Fruit fly (Drosophila melanogaster) whole organism, embryonic: ENCODE data around the gene CG7506.

Experiments used
- Ada2b ChIP-seq: fragments of 200-800 bp; sonication (Bioruptor generic); IDR thresholded peaks from 2 replicates; pipeline ENCODE4 v1.3.6; 2022; ENCODE audit warnings: missing biosample characterization, missing genetic modification characterization
- Adf1 ChIP-seq: fragments of 200-800 bp; sonication (Bioruptor generic); IDR thresholded peaks from 2 replicates; pipeline ENCODE4 v1.3.6; 2022; ENCODE audit warnings: missing biosample characterization, missing genetic modification characterization
- Bteb2 ChIP-seq: fragments of 200-800 bp; sonication (Bioruptor generic); optimal IDR thresholded peaks from 2 replicates; lab custom pipeline; 2016; ENCODE audit warnings: missing biosample characterization, missing genetic modification characterization
- CG10147 ChIP-seq: fragments of 200-800 bp; sonication (Bioruptor generic); optimal IDR thresholded peaks from 2 replicates; lab custom pipeline; 2019; ENCODE audit warnings: missing biosample characterization, mild to moderate bottlenecking, missing genetic modification characterization, moderate library complexity
- CG10321 ChIP-seq: fragments of 200-800 bp; sonication (Bioruptor generic); IDR thresholded peaks from 2 replicates; pipeline ENCODE4 v1.3.6; 2022; ENCODE audit warnings: missing biosample characterization, missing genetic modification characterization
- CG12155 ChIP-seq: fragments of 200-800 bp; sonication (Bioruptor generic); optimal IDR thresholded peaks from 3 replicates; lab custom pipeline; 2016; ENCODE audit warnings: missing biosample characterization, missing genetic modification characterization
- CG12299 ChIP-seq: fragments of 200-800 bp; sonication (Bioruptor generic); optimal IDR thresholded peaks from 2 replicates; lab custom pipeline; 2018; ENCODE audit warnings: missing biosample characterization, mild to moderate bottlenecking, missing genetic modification characterization
- CG13624 ChIP-seq: fragments of 200-800 bp; sonication (Bioruptor generic); optimal IDR thresholded peaks from 2 replicates; lab custom pipeline; 2016; ENCODE audit warnings: missing biosample characterization, missing genetic modification characterization
- CG15011 ChIP-seq: fragments of 200-800 bp; sonication (Bioruptor generic); optimal IDR thresholded peaks from 3 replicates; lab custom pipeline; 2018; ENCODE audit warnings: missing biosample characterization, mild to moderate bottlenecking, missing genetic modification characterization
- CG1602 ChIP-seq: fragments of 200-800 bp; sonication (Bioruptor generic); optimal IDR thresholded peaks from 3 replicates; lab custom pipeline; 2016; ENCODE audit warnings: missing biosample characterization, missing genetic modification characterization
- CG1603 ChIP-seq: fragments of 200-800 bp; sonication (Bioruptor generic); optimal IDR thresholded peaks from 2 replicates; lab custom pipeline; 2019; ENCODE audit warnings: missing biosample characterization, mild to moderate bottlenecking, missing genetic modification characterization, moderate library complexity
- CG16815 ChIP-seq: fragments of 200-800 bp; sonication (Bioruptor generic); optimal IDR thresholded peaks from 3 replicates; lab custom pipeline; 2017; ENCODE audit warnings: missing biosample characterization, mild to moderate bottlenecking, missing genetic modification characterization
- CG16863 ChIP-seq: fragments of 200-800 bp; sonication (Bioruptor generic); optimal IDR thresholded peaks from 3 replicates; lab custom pipeline; 2016; ENCODE audit warnings: missing biosample characterization, missing genetic modification characterization
- CG17328 ChIP-seq: fragments of 200-800 bp; sonication (Bioruptor generic); IDR thresholded peaks from 2 replicates; pipeline ENCODE4 v1.3.6; 2022; ENCODE audit warnings: missing biosample characterization, missing genetic modification characterization
- CG3281 ChIP-seq: fragments of 200-800 bp; sonication (Bioruptor generic); optimal IDR thresholded peaks from 3 replicates; lab custom pipeline; 2017; ENCODE audit warnings: missing biosample characterization, mild to moderate bottlenecking, missing genetic modification characterization
- CG3726 ChIP-seq: fragments of 200-800 bp; sonication (Bioruptor generic); IDR thresholded peaks from 3 replicates; pipeline ENCODE4, ENCODE4 v1.3.6; 2022; ENCODE audit warnings: missing biosample characterization, missing genetic modification characterization
- CG4730 ChIP-seq: fragments of 200-800 bp; sonication (Bioruptor generic); IDR thresholded peaks from 2 replicates; pipeline ENCODE4 v1.3.6; 2022; ENCODE audit warnings: missing biosample characterization, missing genetic modification characterization
- CG5245 ChIP-seq: fragments of 200-800 bp; sonication (Bioruptor generic); optimal IDR thresholded peaks from 3 replicates; lab custom pipeline; 2016; ENCODE audit warnings: missing biosample characterization, missing genetic modification characterization
- CG6791 ChIP-seq: fragments of 200-800 bp; sonication (Bioruptor generic); IDR thresholded peaks from 3 replicates; pipeline ENCODE4 v1.3.6; 2022; ENCODE audit warnings: missing biosample characterization, missing genetic modification characterization; ENCODE audit not compliant: partially characterized antibody
- CG8281 ChIP-seq: fragments of 200-800 bp; sonication (Bioruptor generic); optimal IDR thresholded peaks from 2 replicates; lab custom pipeline; 2018; ENCODE audit warnings: missing biosample characterization, mild to moderate bottlenecking, missing genetic modification characterization, moderate library complexity
- CG9609 ChIP-seq: fragments of 200-800 bp; sonication (Bioruptor generic); optimal IDR thresholded peaks from 3 replicates; lab custom pipeline; 2016; ENCODE audit warnings: missing biosample characterization, missing genetic modification characterization
- CkIIα-i1 ChIP-seq: fragments of 200-800 bp; sonication (Bioruptor generic); IDR thresholded peaks from 2 replicates; pipeline ENCODE4 v1.3.6; 2022; ENCODE audit warnings: missing biosample characterization, missing genetic modification characterization
- E2f1 ChIP-seq: fragments of 200-800 bp; sonication (Bioruptor generic); IDR thresholded peaks from 2 replicates; pipeline ENCODE4 v1.3.6; 2022; ENCODE audit warnings: missing biosample characterization, missing genetic modification characterization
- E2f2 ChIP-seq: fragments of 200-800 bp; sonication (Bioruptor generic); IDR thresholded peaks from 2 replicates; pipeline ENCODE4 v1.3.6; 2022; ENCODE audit warnings: missing biosample characterization, missing genetic modification characterization
- Ets65A ChIP-seq: fragments of 200-800 bp; sonication (Bioruptor generic); peaks from one replicate; lab custom pipeline; 2016; ENCODE audit warnings: missing biosample characterization, missing genetic modification characterization
- Hr51 ChIP-seq, 2 experiments: fragments of 200-800 bp; sonication (Bioruptor generic); optimal IDR thresholded peaks; 2 replicates in 1 of 2; 3 replicates in 1 of 2; lab custom pipeline; 2016 to 2018; ENCODE audit warnings: missing biosample characterization in 2 of 2, missing genetic modification characterization in 2 of 2, mild to moderate bottlenecking in 1 of 2, moderate library complexity in 1 of 2
- Kr ChIP-seq: fragments of 200-800 bp; sonication (Bioruptor generic); optimal IDR thresholded peaks from 2 replicates; lab custom pipeline; 2017; ENCODE audit warnings: missing biosample characterization, mild to moderate bottlenecking, missing genetic modification characterization
- MTF-1 ChIP-seq: fragments of 200-800 bp; sonication (Bioruptor generic); optimal IDR thresholded peaks from 2 replicates; lab custom pipeline; 2018; ENCODE audit warnings: missing biosample characterization, mild to moderate bottlenecking, missing genetic modification characterization, borderline replicate concordance
- Meics ChIP-seq: fragments of 200-800 bp; sonication (Bioruptor generic); optimal IDR thresholded peaks from 2 replicates; lab custom pipeline; 2017; ENCODE audit warnings: missing biosample characterization, mild to moderate bottlenecking, missing genetic modification characterization
- Mrtf ChIP-seq: fragments of 200-800 bp; sonication (Bioruptor generic); IDR thresholded peaks from 3 replicates; pipeline ENCODE4 v1.3.6; 2022; ENCODE audit warnings: missing biosample characterization, missing genetic modification characterization
- NK7.1 ChIP-seq: fragments of 200-800 bp; sonication (Bioruptor generic); optimal IDR thresholded peaks from 3 replicates; lab custom pipeline; 2016; ENCODE audit warnings: missing biosample characterization, missing genetic modification characterization
- Ssrp ChIP-seq: fragments of 200-800 bp; sonication (Bioruptor generic); optimal IDR thresholded peaks from 2 replicates; lab custom pipeline; 2018; ENCODE audit warnings: missing biosample characterization, mild to moderate bottlenecking, missing genetic modification characterization, moderate library complexity
- abd-A ChIP-seq: fragments of 200-800 bp; sonication (Bioruptor generic); optimal IDR thresholded peaks from 3 replicates; lab custom pipeline; 2019; ENCODE audit warnings: missing biosample characterization, mild to moderate bottlenecking, missing genetic modification characterization, moderate library complexity
- amos ChIP-seq: fragments of 200-800 bp; sonication (Bioruptor generic); IDR thresholded peaks from 2 replicates; pipeline ENCODE4 v1.3.6; 2022; ENCODE audit warnings: missing biosample characterization, missing genetic modification characterization; ENCODE audit not compliant: partially characterized antibody
- aop ChIP-seq: fragments of 200-800 bp; sonication (Bioruptor generic); IDR thresholded peaks from 2 replicates; pipeline ENCODE4 v1.3.6; 2022; ENCODE audit warnings: missing biosample characterization, missing genetic modification characterization
- cas ChIP-seq: fragments of 200-800 bp; sonication (Bioruptor generic); IDR thresholded peaks from 2 replicates; pipeline ENCODE4 v1.3.6; 2022; ENCODE audit warnings: missing biosample characterization, missing genetic modification characterization
- chinmo ChIP-seq: fragments of 200-800 bp; sonication (Bioruptor generic); IDR thresholded peaks from 4 replicates; pipeline ENCODE4 v1.3.6; 2022; ENCODE audit warnings: missing biosample characterization, missing genetic modification characterization; ENCODE audit not compliant: partially characterized antibody
- corto ChIP-seq: fragments of 200-800 bp; sonication (Bioruptor generic); optimal IDR thresholded peaks from 2 replicates; lab custom pipeline; 2016; ENCODE audit warnings: missing biosample characterization, mild to moderate bottlenecking, missing genetic modification characterization, moderate library complexity
- dimm ChIP-seq: fragments of 200-800 bp; sonication (Bioruptor generic); IDR thresholded peaks from 2 replicates; pipeline ENCODE4 v1.3.6; 2022; ENCODE audit warnings: missing biosample characterization, missing genetic modification characterization
- gcm ChIP-seq: fragments of 200-800 bp; sonication (Bioruptor generic); optimal IDR thresholded peaks from 2 replicates; lab custom pipeline; 2019; ENCODE audit warnings: missing biosample characterization, mild to moderate bottlenecking, missing genetic modification characterization, moderate library complexity
- grau ChIP-seq: fragments of 200-800 bp; optimal IDR thresholded peaks from 3 replicates; lab custom pipeline; 2019; ENCODE audit warnings: missing biosample characterization, mild to moderate bottlenecking, missing genetic modification characterization, moderate library complexity
- ham ChIP-seq: fragments of 200-800 bp; sonication (Bioruptor generic); IDR thresholded peaks from 2 replicates; pipeline ENCODE4 v1.3.6; 2022; ENCODE audit warnings: missing biosample characterization, missing genetic modification characterization
- jigr1 ChIP-seq: fragments of 200-800 bp; sonication (Bioruptor generic); IDR thresholded peaks from 3 replicates; pipeline ENCODE4 v1.3.6; 2022; ENCODE audit warnings: missing biosample characterization, missing genetic modification characterization
- ken ChIP-seq: fragments of 200-800 bp; sonication (Bioruptor generic); IDR thresholded peaks from 3 replicates; pipeline ENCODE4 v1.3.6; 2022; ENCODE audit warnings: missing biosample characterization, missing genetic modification characterization
- kni ChIP-seq: fragments of 200-800 bp; sonication (Bioruptor generic); optimal IDR thresholded peaks from 3 replicates; lab custom pipeline; 2017; ENCODE audit warnings: mild to moderate bottlenecking, missing biosample characterization, missing genetic modification reagents, missing genetic modification characterization
- nerfin-2 ChIP-seq: fragments of 200-800 bp; sonication (Bioruptor generic); IDR thresholded peaks from 2 replicates; pipeline ENCODE4 v1.3.6; 2022; ENCODE audit warnings: missing biosample characterization, missing genetic modification characterization; ENCODE audit not compliant: partially characterized antibody
- pzg ChIP-seq: fragments of 200-800 bp; sonication (Bioruptor generic); optimal IDR thresholded peaks from 3 replicates; lab custom pipeline; 2018; ENCODE audit warnings: missing biosample characterization, mild to moderate bottlenecking, missing genetic modification characterization, moderate library complexity
- ro ChIP-seq: fragments of 200-800 bp; sonication (Bioruptor generic); IDR thresholded peaks from 2 replicates; pipeline ENCODE4 v1.3.6; 2022; ENCODE audit warnings: missing biosample characterization, missing genetic modification characterization
- sens ChIP-seq: fragments of 200-800 bp; sonication (Bioruptor generic); peaks from one replicate; lab custom pipeline; 2016; ENCODE audit warnings: missing biosample characterization, missing genetic modification characterization
- slbo ChIP-seq: fragments of 200-800 bp; sonication (Bioruptor generic); IDR thresholded peaks from 2 replicates; pipeline ENCODE4 v1.3.6; 2022; ENCODE audit warnings: missing biosample characterization, missing genetic modification characterization
- unc-4 ChIP-seq: fragments of 200-800 bp; sonication (Bioruptor generic); IDR thresholded peaks from 2 replicates; pipeline ENCODE4 v1.3.6; 2022; ENCODE audit warnings: missing biosample characterization, missing genetic modification characterization; ENCODE audit not compliant: partially characterized antibody
- vvl ChIP-seq: fragments of 200-800 bp; sonication (Bioruptor generic); IDR thresholded peaks from 2 replicates; pipeline ENCODE4 v1.3.6; 2022; ENCODE audit warnings: missing biosample characterization, missing genetic modification characterization

CG7506 gene

dm6 chr3L:7641467-7641866, at the start of gene CG7506 (continued):
- no peak for TF ChIP-seq CG8281 (tag; lab: Kevin White, UChicago)
- peak; percentile 58 for TF ChIP-seq sens (GFP tag; lab: Kevin White, UChicago)
- TF ChIP-seq cas, result no peak
- TF ChIP-seq Ada2b, result no peak
- no peak for TF ChIP-seq aop (GFP tag; lab: Robert Waterston, UW)
- no peak for TF ChIP-seq nerfin-2 (GFP tag; lab: Robert Waterston, UW)
- no peak for TF ChIP-seq amos (GFP tag; lab: Robert Waterston, UW)
- TF ChIP-seq NK7.1 (GFP tag; lab: Kevin White, UChicago), result no peak
- TF ChIP-seq unc-4 (GFP tag; lab: Robert Waterston, UW), result no peak
- TF ChIP-seq CG3281 (GFP tag; lab: Kevin White, UChicago), result no peak
- TF ChIP-seq Ets65A (GFP tag; lab: Kevin White, UChicago), result peak; percentile 85
- TF ChIP-seq CG12299 (tag; lab: Kevin White, UChicago), result no peak
- TF ChIP-seq CG10321 (GFP tag; lab: Robert Waterston, UW), result no peak
- no peak for TF ChIP-seq CG15011 (GFP tag; lab: Kevin White, UChicago)
- no peak for TF ChIP-seq Ssrp (tag; lab: Kevin White, UChicago)
- TF ChIP-seq CG9609 (GFP tag; lab: Kevin White, UChicago), result no peak
- no peak for TF ChIP-seq CG3726 (GFP tag; lab: Robert Waterston, UW)
- TF ChIP-seq gcm (GFP tag; lab: Kevin White, UChicago), result no peak
- no peak for TF ChIP-seq CG16815 (GFP tag; lab: Kevin White, UChicago)
- TF ChIP-seq CG5245 (GFP tag; lab: Kevin White, UChicago), result no peak
- TF ChIP-seq Adf1 (GFP tag; lab: Robert Waterston, UW), result no peak
- TF ChIP-seq slbo, result peak; percentile 12; the same call in 1 of the 2 replicates
- TF ChIP-seq E2f1 (GFP tag; lab: Robert Waterston, UW), result no peak
- TF ChIP-seq vvl (GFP tag; lab: Robert Waterston, UW), result peak; percentile 17; the same call in 1 of the 2 replicates
- TF ChIP-seq Bteb2 (GFP tag; lab: Kevin White, UChicago), result no peak
- no peak for TF ChIP-seq ro (GFP tag; lab: Robert Waterston, UW)
- TF ChIP-seq Meics (GFP tag; lab: Kevin White, UChicago), result peak; percentile 36
- peak; percentile 60 for TF ChIP-seq CG1603 (tag; lab: Kevin White, UChicago)
- TF ChIP-seq kni, result no peak
- no peak for TF ChIP-seq chinmo
- TF ChIP-seq Kr (GFP tag; lab: Kevin White, UChicago), result no peak
- TF ChIP-seq MTF-1 (GFP tag; lab: Kevin White, UChicago), result peak; percentile 42
- no peak for TF ChIP-seq CkIIα-i1 (GFP tag; lab: Robert Waterston, UW)
- TF ChIP-seq CG6791, result 0 out of 3 replicates have a peak, but pooled peaks have one; percentile 23
- no peak for TF ChIP-seq ham
- TF ChIP-seq Mrtf (GFP tag; lab: Robert Waterston, UW), result no peak
- TF ChIP-seq CG10147 (GFP tag; lab: Kevin White, UChicago), result no peak
- TF ChIP-seq CG12155 (GFP tag; lab: Kevin White, UChicago), result no peak
- TF ChIP-seq CG1602 (GFP tag; lab: Kevin White, UChicago), result no peak
- TF ChIP-seq corto, result no peak
- TF ChIP-seq grau (tag; lab: Kevin White, UChicago), result no peak
- TF ChIP-seq ken (GFP tag; lab: Robert Waterston, UW), result no peak
- TF ChIP-seq dimm (GFP tag; lab: Robert Waterston, UW), result no peak
- no peak for TF ChIP-seq abd-A (tag; lab: Kevin White, UChicago)
- no peak for TF ChIP-seq jigr1 (GFP tag; lab: Robert Waterston, UW)
- TF ChIP-seq CG13624, result no peak
- TF ChIP-seq CG4730 (GFP tag; lab: Robert Waterston, UW), result no peak
- TF ChIP-seq E2f2, result peak; percentile 66
- TF ChIP-seq pzg (GFP tag; lab: Kevin White, UChicago), result peak; percentile 68
- TF ChIP-seq CG17328 (GFP tag; lab: Robert Waterston, UW), result peak; percentile 36; the same call in 1 of the 2 replicates
- TF ChIP-seq Hr51 (GFP tag; optimal IDR thresholded peaks at IDR 0.05; lab: Kevin White, UChicago), result no peak
- TF ChIP-seq CG16863 (GFP tag; lab: Kevin White, UChicago), result no peak
